Fruit fly (Drosophila melanogaster): Measurements from ENCODE around the gene spict.

DNA sequence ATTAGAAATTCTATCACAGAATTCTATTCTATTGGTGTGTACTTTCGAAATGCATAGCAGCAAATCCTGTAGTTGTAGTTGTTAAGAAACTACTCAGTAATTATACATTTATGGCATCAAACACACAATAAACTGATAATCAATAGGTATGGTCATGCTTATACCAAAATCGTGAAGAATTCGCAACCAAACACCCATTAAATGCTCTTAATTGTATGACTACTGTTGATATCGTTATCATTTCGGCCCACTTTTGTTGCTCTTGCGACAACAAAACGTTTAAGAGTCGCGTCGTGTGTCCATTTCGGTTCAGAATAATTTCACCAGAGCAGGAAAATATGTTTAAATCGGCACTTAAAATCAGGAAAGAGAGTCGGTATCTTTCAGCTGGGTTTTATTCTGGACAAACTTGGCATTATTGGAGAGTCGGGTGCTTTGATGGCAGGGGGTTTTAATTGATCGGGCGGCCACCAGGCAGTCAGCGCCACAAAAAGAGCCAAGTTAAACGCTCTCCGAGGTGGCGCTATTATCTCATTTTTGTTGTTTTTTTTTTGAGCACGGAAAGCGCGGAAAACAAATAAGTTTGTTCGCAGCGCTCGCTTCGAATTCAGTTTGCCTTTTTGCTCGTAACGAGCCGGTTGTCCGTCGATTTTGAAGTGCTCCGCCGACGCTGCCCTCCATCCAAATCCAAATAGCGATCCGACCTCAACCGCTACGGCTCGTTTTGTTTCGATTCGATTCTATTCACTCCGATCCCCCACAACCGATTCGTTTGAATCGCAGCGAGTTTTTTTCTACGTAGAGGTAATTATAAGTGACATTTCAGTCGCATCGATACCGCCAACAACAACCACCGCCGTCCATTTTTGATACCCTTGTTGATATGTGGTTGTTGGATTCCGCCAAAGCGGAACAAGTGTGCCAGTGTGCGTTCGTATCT is 14.2 kb downstream of the spict start, which contains the start of gene MRP:
- no peak for TF ChIP-seq sv (GFP tag; optimal IDR thresholded peaks at IDR 0.05)
- no peak for TF ChIP-seq Dif (GFP tag; optimal IDR thresholded peaks at IDR 0.05; ENCODE audit: partially characterized antibody)
- no peak for TF ChIP-seq dmrt93B (GFP tag; optimal IDR thresholded peaks at IDR 0.05)
- TF ChIP-seq Vsx2 (GFP tag; optimal IDR thresholded peaks at IDR 0.05; ENCODE audit: partially characterized antibody): no peak
- no peak for TF ChIP-seq Mio (GFP tag; optimal IDR thresholded peaks at IDR 0.05)

All from whole organism, wandering third instar larva.